Worm (Caenorhabditis elegans) whole organism, L4/young adult: ENCODE results near the gene F46E10.18.

Experiments
- dao-5 ChIP-seq: sonication (generic microtip); optimal IDR thresholded peaks from 2 replicates; lab custom pipeline; 2016; ENCODE audit warnings: missing genotype, missing genetic modification characterization, moderate library complexity, missing compliant biosample characterization
- him-1 ChIP-seq: sonication (generic microtip); optimal IDR thresholded peaks from 2 replicates; lab custom pipeline; 2016; ENCODE audit warnings: missing genotype, missing genetic modification reagents, missing genetic modification characterization, missing compliant biosample characterization

ce11 chrV:6520385-6521080 is at the start of gene F46E10.18, which contains the start of gene F46E10.2:
- TF ChIP-seq dao-5 (tag; lab: Kevin White, UChicago) (no peak), him-1 (no peak)
